Worm (Caenorhabditis elegans) whole organism, late embryonic: ENCODE measurements around the gene cyp-13B1.
A peak's percentile ranks its signal among the peaks of the same experiment; 100 is the strongest.

ENCODE experiments used
- C08G9.2 ChIP-seq: sonication (generic microtip); optimal IDR thresholded peaks from 2 replicates; lab custom pipeline; 2016; ENCODE audit warnings: mild to moderate bottlenecking, missing genetic modification characterization, moderate library complexity, missing compliant biosample characterization
- C38D4.7 ChIP-seq: fragments of 200-800 bp; sonication (Bioruptor generic); optimal IDR thresholded peaks from 2 replicates; lab custom pipeline; 2018; ENCODE audit warnings: mild to moderate bottlenecking, missing genetic modification characterization, moderate library complexity, missing compliant biosample characterization
- K02D7.2 ChIP-seq: sonication (generic microtip); optimal IDR thresholded peaks from 2 replicates; lab custom pipeline; 2017; ENCODE audit warnings: mild to moderate bottlenecking, missing genetic modification characterization, missing compliant biosample characterization
- T23F11.4 ChIP-seq: fragments of 200-800 bp; sonication (Bioruptor generic); optimal IDR thresholded peaks from 2 replicates; lab custom pipeline; 2018; ENCODE audit warnings: mild to moderate bottlenecking, missing genetic modification characterization, missing compliant biosample characterization
- Y22D7AL.16 ChIP-seq: sonication (generic microtip); optimal IDR thresholded peaks from 2 replicates; lab custom pipeline; 2016; ENCODE audit warnings: missing genetic modification characterization, missing compliant biosample characterization
- ahr-1 ChIP-seq: sonication (generic microtip); optimal IDR thresholded peaks from 2 replicates; lab custom pipeline; 2016; ENCODE audit warnings: missing genetic modification characterization, missing compliant biosample characterization
- ceh-14 ChIP-seq: sonication (generic microtip); optimal IDR thresholded peaks from 2 replicates; lab custom pipeline; 2016; ENCODE audit warnings: missing genotype, missing genetic modification characterization, missing compliant biosample characterization
- ceh-18 ChIP-seq: sonication (generic microtip); optimal IDR thresholded peaks from 2 replicates; lab custom pipeline; 2016; ENCODE audit warnings: missing genetic modification characterization, missing compliant biosample characterization
- ceh-19 ChIP-seq: fragments of 200-800 bp; sonication (Bioruptor generic); optimal IDR thresholded peaks from 2 replicates; lab custom pipeline; 2018; ENCODE audit warnings: mild to moderate bottlenecking, missing genetic modification characterization, missing compliant biosample characterization
- ceh-2 ChIP-seq: sonication (generic microtip); optimal IDR thresholded peaks from 2 replicates; lab custom pipeline; 2016; ENCODE audit warnings: missing genotype, missing genetic modification characterization, missing compliant biosample characterization
- ceh-24 ChIP-seq: sonication (generic microtip); optimal IDR thresholded peaks from 2 replicates; lab custom pipeline; 2016; ENCODE audit warnings: mild to moderate bottlenecking, missing genetic modification characterization, missing compliant biosample characterization
- ceh-31 ChIP-seq: sonication (generic microtip); optimal IDR thresholded peaks from 2 replicates; lab custom pipeline; 2016; ENCODE audit warnings: missing genetic modification characterization, missing compliant biosample characterization
- ceh-34 ChIP-seq: sonication (generic microtip); optimal IDR thresholded peaks from 2 replicates; lab custom pipeline; 2016; ENCODE audit warnings: mild to moderate bottlenecking, missing genetic modification characterization, missing compliant biosample characterization
- ceh-45 ChIP-seq: fragments of 200-800 bp; sonication (Bioruptor generic); IDR thresholded peaks from 2 replicates; pipeline ENCODE4 v1.3.6; 2022; ENCODE audit warnings: missing genetic modification reagents, missing genetic modification characterization, missing compliant biosample characterization
- che-1 ChIP-seq: sonication (generic microtip); optimal IDR thresholded peaks from 2 replicates; lab custom pipeline; 2016; ENCODE audit warnings: mild to moderate bottlenecking, missing genetic modification characterization, missing compliant biosample characterization
- dmd-4 ChIP-seq: sonication (generic microtip); optimal IDR thresholded peaks from 2 replicates; lab custom pipeline; 2016; ENCODE audit warnings: borderline replicate concordance, missing genetic modification characterization, missing compliant biosample characterization
- dve-1 ChIP-seq: sonication (generic microtip); optimal IDR thresholded peaks from 2 replicates; lab custom pipeline; 2017; ENCODE audit warnings: antibody characterized with exemption, mild to moderate bottlenecking, missing genetic modification characterization, missing compliant biosample characterization
- elt-2 ChIP-seq: sonication (generic microtip); optimal IDR thresholded peaks from 2 replicates; lab custom pipeline; 2016; ENCODE audit warnings: missing genetic modification reagents, missing genetic modification characterization, missing compliant biosample characterization
- elt-4 ChIP-seq: sonication (generic microtip); optimal IDR thresholded peaks from 2 replicates; lab custom pipeline; 2016; ENCODE audit warnings: missing genetic modification characterization, missing compliant biosample characterization
- ets-4 ChIP-seq: sonication (generic microtip); optimal IDR thresholded peaks from 2 replicates; lab custom pipeline; 2016; ENCODE audit warnings: missing genetic modification characterization, missing compliant biosample characterization
- fkh-6 ChIP-seq: sonication (generic microtip); optimal IDR thresholded peaks from 2 replicates; lab custom pipeline; 2016; ENCODE audit warnings: missing genetic modification characterization, missing compliant biosample characterization
- gmeb-2 ChIP-seq: sonication (generic microtip); optimal IDR thresholded peaks from 2 replicates; lab custom pipeline; 2016; ENCODE audit warnings: missing genetic modification characterization, inconsistent platforms, missing compliant biosample characterization
- hlh-13 ChIP-seq: fragments of 200-800 bp; sonication (Bioruptor generic); optimal IDR thresholded peaks from 2 replicates; lab custom pipeline; 2018; ENCODE audit warnings: mild to moderate bottlenecking, missing genetic modification characterization, missing compliant biosample characterization
- hlh-8 ChIP-seq: sonication (generic microtip); optimal IDR thresholded peaks from 2 replicates; lab custom pipeline; 2016; ENCODE audit warnings: missing genotype, missing genetic modification characterization, missing compliant biosample characterization
- lin-11 ChIP-seq: fragments of 200-800 bp; sonication (Bioruptor generic); optimal IDR thresholded peaks from 2 replicates; lab custom pipeline; 2018; ENCODE audit warnings: mild to moderate bottlenecking, missing genetic modification characterization, missing compliant biosample characterization
- mec-3 ChIP-seq: sonication (generic microtip); optimal IDR thresholded peaks from 2 replicates; lab custom pipeline; 2016; ENCODE audit warnings: borderline replicate concordance, missing genetic modification characterization, missing compliant biosample characterization
- nfya-1 ChIP-seq: sonication (generic microtip); optimal IDR thresholded peaks from 2 replicates; lab custom pipeline; 2017; ENCODE audit warnings: missing genetic modification characterization, mild to moderate bottlenecking, missing compliant biosample characterization, antibody characterized with exemption, moderate library complexity
- nhr-232 ChIP-seq: sonication (generic microtip); optimal IDR thresholded peaks from 2 replicates; lab custom pipeline; 2016; ENCODE audit warnings: missing genetic modification characterization, missing compliant biosample characterization
- npax-4 ChIP-seq: sonication (generic microtip); optimal IDR thresholded peaks from 2 replicates; lab custom pipeline; 2016; ENCODE audit warnings: missing genetic modification characterization, missing compliant biosample characterization
- odd-2 ChIP-seq: sonication (generic microtip); optimal IDR thresholded peaks from 2 replicates; lab custom pipeline; 2017; ENCODE audit warnings: antibody characterized with exemption, mild to moderate bottlenecking, missing genetic modification characterization, missing compliant biosample characterization
- pag-3 ChIP-seq: sonication (generic microtip); optimal IDR thresholded peaks from 2 replicates; lab custom pipeline; 2016; ENCODE audit warnings: missing compliant biosample characterization, missing genetic modification characterization, borderline replicate concordance
- pat-9 ChIP-seq: fragments of 200-800 bp; sonication (Bioruptor generic); optimal IDR thresholded peaks from 2 replicates; lab custom pipeline; 2018; ENCODE audit warnings: mild to moderate bottlenecking, missing genetic modification characterization, moderate library complexity, missing compliant biosample characterization
- pha-2 ChIP-seq: sonication (generic microtip); optimal IDR thresholded peaks from 2 replicates; lab custom pipeline; 2017; ENCODE audit warnings: mild to moderate bottlenecking, missing genetic modification characterization, missing compliant biosample characterization
- pha-4 ChIP-seq: fragments of 150-350 bp; optimal IDR thresholded peaks from 2 replicates; lab custom pipeline; 2018; ENCODE audit warnings: missing biosample characterization, missing genetic modification reagents, missing genetic modification characterization
- pros-1 ChIP-seq: fragments of 150-350 bp; optimal IDR thresholded peaks from 2 replicates; lab custom pipeline; 2014; ENCODE audit warnings: missing biosample characterization, missing genetic modification reagents, missing genetic modification characterization
- ref-2 ChIP-seq: sonication (generic microtip); optimal IDR thresholded peaks from 2 replicates; lab custom pipeline; 2016; ENCODE audit warnings: missing genetic modification characterization, missing compliant biosample characterization
- rnt-1 ChIP-seq: sonication (generic microtip); optimal IDR thresholded peaks from 2 replicates; lab custom pipeline; 2016; ENCODE audit warnings: missing genetic modification characterization, missing compliant biosample characterization
- sdc-2 ChIP-seq: sonication (generic microtip); optimal IDR thresholded peaks from 2 replicates; lab custom pipeline; 2016; ENCODE audit warnings: missing genotype, missing genetic modification characterization, missing compliant biosample characterization
- sox-2 ChIP-seq: fragments of 200-800 bp; sonication (Bioruptor generic); IDR thresholded peaks from 2 replicates; pipeline ENCODE4 v1.3.6; 2022; ENCODE audit warnings: missing genetic modification reagents, missing genetic modification characterization, missing compliant biosample characterization
- sox-4 ChIP-seq: sonication (generic microtip); optimal IDR thresholded peaks from 2 replicates; lab custom pipeline; 2017; ENCODE audit warnings: mild to moderate bottlenecking, missing genetic modification characterization, inconsistent platforms, missing compliant biosample characterization
- tbx-2 ChIP-seq: sonication (generic microtip); optimal IDR thresholded peaks from 2 replicates; lab custom pipeline; 2016; ENCODE audit warnings: missing genetic modification characterization, missing compliant biosample characterization
- unc-3 ChIP-seq, 2 experiments: fragments of 200-800 bp in 1 of 2; sonication (Bioruptor generic) in 1 of 2; sonication (generic microtip) in 1 of 2; conservative IDR thresholded peaks in 1 of 2; optimal IDR thresholded peaks in 1 of 2; 2 replicates each; pipeline versions ENCODE4 v1.3.6 to Lab custom; 2016 to 2022; ENCODE audit warnings: missing compliant biosample characterization in 2 of 2, missing genetic modification characterization in 2 of 2, missing genetic modification reagents in 1 of 2
- unc-42 ChIP-seq: sonication (generic microtip); optimal IDR thresholded peaks from 2 replicates; lab custom pipeline; 2016; ENCODE audit warnings: missing genotype, missing genetic modification characterization, missing compliant biosample characterization
- unc-86 ChIP-seq: sonication (generic microtip); optimal IDR thresholded peaks from 2 replicates; lab custom pipeline; 2016; ENCODE audit warnings: missing genetic modification characterization, missing compliant biosample characterization

The cyp-13B1 gene

DNA sequence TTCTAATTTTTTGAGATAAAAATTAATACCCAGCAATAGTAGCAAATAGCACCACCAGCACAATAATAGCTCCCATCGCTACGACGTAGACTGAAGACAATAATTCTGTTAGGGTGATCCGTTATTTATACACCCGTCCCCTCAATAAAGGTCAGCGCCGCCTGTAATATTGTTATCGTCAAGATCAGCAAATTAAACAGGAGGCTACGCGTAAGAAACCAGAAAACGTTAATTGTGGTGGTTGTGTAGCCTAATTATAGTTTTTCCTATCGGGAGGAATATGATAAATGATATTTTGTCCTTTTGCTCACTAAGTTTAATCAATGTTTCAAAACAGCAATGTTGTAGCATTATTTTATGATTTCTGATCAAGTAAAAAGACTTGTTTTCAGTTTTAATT, at the start of gene cyp-13B1, which contains the start of gene C29F7.1:
TSS of gene cyp-13B1 (minus strand) at position 101 of the 400 bp plus-strand sequence.
TSS of gene C29F7.1 (plus strand) at position 394 of the 400 bp plus-strand sequence.
- no peak for TF ChIP-seq sox-2 (GFP tag; lab: Robert Waterston, UW)
- peak; percentile 15 for TF ChIP-seq rnt-1
- TF ChIP-seq, all 69 proteins: peak for 1

DNA sequence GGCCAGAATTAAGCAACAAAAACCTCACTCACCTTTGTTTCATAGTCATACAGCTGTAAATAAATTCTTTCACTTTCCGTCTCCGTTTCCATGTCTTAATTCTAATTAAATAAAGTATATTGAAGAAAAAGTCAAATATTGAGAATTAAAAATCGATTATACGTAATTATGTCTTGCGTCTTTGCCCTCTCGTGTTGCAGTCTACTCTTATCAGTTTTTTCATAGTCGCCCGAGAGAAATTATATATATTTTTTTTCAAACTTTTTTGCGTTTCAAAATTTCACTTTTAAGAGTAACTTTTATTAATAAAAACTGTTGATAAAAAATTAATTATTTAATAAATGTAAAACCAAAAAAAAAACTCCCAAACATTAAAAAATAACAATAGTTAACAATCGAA, 47.0 kb upstream of the cyp-13B1 start, which contains the start of gene flr-1:
TSS of gene flr-1 (minus strand) at position 101 of the 400 bp plus-strand sequence.
- TF ChIP-seq fkh-6 (no peak), elt-4 (tag; lab: Kevin White, UChicago) (no peak), ceh-18 (no peak), ceh-31 (tag; lab: Kevin White, UChicago) (no peak), dmd-4 (tag; lab: Kevin White, UChicago) (no peak), nfya-1 (tag; lab: Kevin White, UChicago) (no peak), odd-2 (tag; lab: Kevin White, UChicago) (no peak)
- TF ChIP-seq, all 69 proteins: peak for 0

ce11 chrX:13451578-13451977, 42.1 kb upstream of the cyp-13B1 start, which contains the start of gene F02D10.6:
Gene F02D10.6 (minus strand): TSS chrX:13451678.
- TF ChIP-seq ceh-31 (tag; lab: Kevin White, UChicago), result no peak
- no peak for TF ChIP-seq rnt-1
- no peak for TF ChIP-seq hlh-13 (GFP tag; lab: Kevin White, UChicago)
- no peak for TF ChIP-seq pag-3 (tag; lab: Kevin White, UChicago)
- no peak for TF ChIP-seq lin-11 (tag; lab: Kevin White, UChicago)
- no peak for TF ChIP-seq odd-2 (tag; lab: Kevin White, UChicago)
- no peak for TF ChIP-seq pha-4
- TF ChIP-seq pha-2, result no peak
- TF ChIP-seq ref-2, result no peak

DNA sequence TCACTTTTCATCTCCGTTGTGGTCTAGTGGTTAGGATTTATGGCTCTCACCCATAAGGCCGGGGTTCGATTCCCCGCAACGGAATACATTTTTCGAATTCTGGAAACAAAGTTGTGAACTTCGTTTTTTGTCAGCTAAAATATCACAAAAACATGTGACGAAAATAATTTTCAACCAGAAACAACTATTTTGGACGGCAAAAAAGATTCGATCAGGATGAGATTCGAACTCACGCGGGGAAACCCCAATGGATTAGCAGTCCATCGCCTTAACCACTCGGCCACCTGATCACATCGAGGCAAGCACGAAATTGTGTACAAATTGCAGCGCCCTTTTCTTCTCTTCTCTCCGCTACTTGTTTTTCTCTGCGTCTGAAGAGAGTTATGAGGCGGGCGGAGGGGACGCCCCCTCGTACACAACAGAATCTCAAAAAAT, 39.2 kb upstream of the cyp-13B1 start:
- peak; percentile 26 for TF ChIP-seq ref-2
- TF ChIP-seq sox-4, result peak; percentile 72
- peak; percentile 70 for TF ChIP-seq pat-9
- TF ChIP-seq ceh-45, result peak; percentile 70
- TF ChIP-seq Y22D7AL.16 (tag; lab: Kevin White, UChicago), result peak; percentile 13
- TF ChIP-seq tbx-2 (tag; lab: Kevin White, UChicago), result peak; percentile 63
- TF ChIP-seq unc-3 (GFP tag; conservative IDR thresholded peaks at IDR 0.05; lab: Robert Waterston, UW), result peak; percentile 62; the same call in 1 of the 2 replicates
- TF ChIP-seq unc-3 (tag; optimal IDR thresholded peaks at IDR 0.05; lab: Kevin White, UChicago), result peak; percentile 41
- TF ChIP-seq nhr-232 (tag; lab: Kevin White, UChicago), result peak; percentile 60
- peak; percentile 73 for TF ChIP-seq gmeb-2 (tag; lab: Kevin White, UChicago)
- TF ChIP-seq pros-1, result peak; percentile 2
- TF ChIP-seq nfya-1 (tag; lab: Kevin White, UChicago), result peak; percentile 28
- TF ChIP-seq ceh-31 (tag; lab: Kevin White, UChicago), result peak; percentile 35
- TF ChIP-seq K02D7.2, result peak; percentile 54
- 0 out of 2 replicates have a peak, but pooled peaks have one; percentile 8 for TF ChIP-seq sox-2 (GFP tag; lab: Robert Waterston, UW)
- TF ChIP-seq ahr-1 (tag; lab: Kevin White, UChicago), result peak; percentile 43
- TF ChIP-seq unc-42 (tag; lab: Kevin White, UChicago), result peak; percentile 46
- TF ChIP-seq ceh-18, result peak; percentile 66
- peak; percentile 34 for TF ChIP-seq ets-4
- peak; percentile 81 for TF ChIP-seq ceh-19 (GFP tag; lab: Kevin White, UChicago)
- TF ChIP-seq hlh-8, result peak; percentile 0
- TF ChIP-seq unc-86 (tag; lab: Kevin White, UChicago), result peak; percentile 64
- peak; percentile 72 for TF ChIP-seq che-1 (tag; lab: Kevin White, UChicago)
- TF ChIP-seq ceh-24 (tag; lab: Kevin White, UChicago), result peak; percentile 45
- peak; percentile 33 for TF ChIP-seq ceh-2 (tag; lab: Kevin White, UChicago)
- TF ChIP-seq T23F11.4 (GFP tag; lab: Kevin White, UChicago), result peak; percentile 45
- TF ChIP-seq C38D4.7 (GFP tag; lab: Kevin White, UChicago), result peak; percentile 47
- peak; percentile 54 for TF ChIP-seq ceh-14
- peak; percentile 28 for TF ChIP-seq ceh-34 (tag; lab: Kevin White, UChicago)
- peak; percentile 64 for TF ChIP-seq dve-1
- TF ChIP-seq sdc-2 (tag; lab: Kevin White, UChicago), result peak; percentile 92
- peak; percentile 66 for TF ChIP-seq elt-2 (tag; lab: Kevin White, UChicago)
- TF ChIP-seq mec-3 (tag; lab: Kevin White, UChicago), result peak; percentile 26
- TF ChIP-seq dmd-4 (tag; lab: Kevin White, UChicago), result peak; percentile 60
- peak; percentile 47 for TF ChIP-seq npax-4 (tag; lab: Kevin White, UChicago)
- peak; percentile 74 for TF ChIP-seq C08G9.2 (tag; lab: Kevin White, UChicago)
